Fruit fly (Drosophila melanogaster) whole organism, embryonic: Measurements from ENCODE around the gene vkg.

Source experiments
- Atf6 ChIP-seq: fragments of 200-800 bp; sonication (Bioruptor generic); IDR thresholded peaks from 2 replicates; pipeline ENCODE4 v1.3.6; 2022; ENCODE audit warnings: missing biosample characterization, missing genetic modification characterization
- CG11504 ChIP-seq: fragments of 200-800 bp; sonication (Bioruptor generic); optimal IDR thresholded peaks from 3 replicates; lab custom pipeline; 2019; ENCODE audit warnings: missing biosample characterization, mild to moderate bottlenecking, missing genetic modification characterization, moderate library complexity
- CG14441 ChIP-seq: fragments of 200-800 bp; sonication (Bioruptor generic); IDR thresholded peaks from 2 replicates; pipeline ENCODE4 v1.3.6; 2022; ENCODE audit warnings: missing biosample characterization, missing genetic modification characterization
- CG14860 ChIP-seq: fragments of 200-800 bp; sonication (Bioruptor generic); IDR thresholded peaks from 3 replicates; pipeline ENCODE4 v1.3.6; 2022; ENCODE audit warnings: missing biosample characterization, missing genetic modification characterization; ENCODE audit not compliant: partially characterized antibody
- CG30431 ChIP-seq: fragments of 200-800 bp; sonication (Bioruptor generic); optimal IDR thresholded peaks from 2 replicates; lab custom pipeline; 2017; ENCODE audit warnings: missing biosample characterization, missing genetic modification characterization
- CG3407 ChIP-seq: fragments of 200-800 bp; sonication (Bioruptor generic); optimal IDR thresholded peaks from 2 replicates; lab custom pipeline; 2018; ENCODE audit warnings: missing biosample characterization, mild to moderate bottlenecking, missing genetic modification characterization
- CG3726 ChIP-seq: fragments of 200-800 bp; sonication (Bioruptor generic); IDR thresholded peaks from 3 replicates; pipeline ENCODE4, ENCODE4 v1.3.6; 2022; ENCODE audit warnings: missing biosample characterization, missing genetic modification characterization
- CG3838 ChIP-seq: fragments of 200-800 bp; sonication (Bioruptor generic); optimal IDR thresholded peaks from 3 replicates; lab custom pipeline; 2016; ENCODE audit warnings: missing biosample characterization, missing genetic modification characterization
- CG3995 ChIP-seq: fragments of 200-800 bp; sonication (Bioruptor generic); optimal IDR thresholded peaks from 3 replicates; lab custom pipeline; 2016; ENCODE audit warnings: missing biosample characterization, missing genetic modification characterization
- CG4617 ChIP-seq: fragments of 200-800 bp; sonication (Bioruptor generic); optimal IDR thresholded peaks from 3 replicates; lab custom pipeline; 2016; ENCODE audit warnings: missing biosample characterization, missing genetic modification characterization, borderline replicate concordance
- CG4707 ChIP-seq: fragments of 200-800 bp; sonication (Bioruptor generic); optimal IDR thresholded peaks from 2 replicates; lab custom pipeline; 2018; ENCODE audit warnings: missing biosample characterization, mild to moderate bottlenecking, missing genetic modification characterization, moderate library complexity
- CG8478 ChIP-seq: fragments of >200 bp; optimal IDR thresholded peaks from 2 replicates; lab custom pipeline; 2018
- CG8944 ChIP-seq: fragments of 200-800 bp; sonication (Bioruptor generic); optimal IDR thresholded peaks from 3 replicates; lab custom pipeline; 2016; ENCODE audit warnings: missing biosample characterization, missing genetic modification characterization
- Doc2 ChIP-seq: fragments of 200-800 bp; sonication (Bioruptor generic); IDR thresholded peaks from 2 replicates; pipeline ENCODE4 v1.3.6; 2022; ENCODE audit warnings: missing biosample characterization, missing genetic modification characterization
- Doc3 ChIP-seq: fragments of 200-800 bp; sonication (Bioruptor generic); IDR thresholded peaks from 3 replicates; pipeline ENCODE4 v1.3.6; 2022; ENCODE audit warnings: missing biosample characterization, missing genetic modification characterization; ENCODE audit not compliant: partially characterized antibody
- GATAe ChIP-seq: fragments of 200-800 bp; sonication (Bioruptor generic); conservative IDR thresholded peaks from 2 replicates; pipeline ENCODE4 v1.3.6; 2022; ENCODE audit warnings: missing biosample characterization, missing genetic modification characterization
- H2.0 ChIP-seq: fragments of 200-800 bp; sonication (Bioruptor generic); IDR thresholded peaks from 2 replicates; pipeline ENCODE4 v1.3.6; 2022; ENCODE audit warnings: missing biosample characterization, missing genetic modification characterization
- Lhr ChIP-seq: fragments of 200-800 bp; sonication (Bioruptor generic); optimal IDR thresholded peaks from 3 replicates; lab custom pipeline; 2017; ENCODE audit warnings: mild to moderate bottlenecking, missing biosample characterization, missing genetic modification reagents, missing genetic modification characterization
- Lpt ChIP-seq: fragments of >200 bp; optimal IDR thresholded peaks from 2 replicates; lab custom pipeline; 2018; ENCODE audit warnings: missing biosample characterization, missing genetic modification characterization
- MESR4 ChIP-seq: fragments of 200-800 bp; sonication (Bioruptor generic); optimal IDR thresholded peaks from 2 replicates; lab custom pipeline; 2018; ENCODE audit warnings: missing biosample characterization, mild to moderate bottlenecking, missing genetic modification characterization, moderate library complexity
- NC2α ChIP-seq: fragments of 200-800 bp; sonication (Bioruptor generic); optimal IDR thresholded peaks from 2 replicates; lab custom pipeline; 2016; ENCODE audit warnings: missing biosample characterization, missing genetic modification characterization
- Nf-YB ChIP-seq: fragments of 200-800 bp; sonication (Bioruptor generic); optimal IDR thresholded peaks from 3 replicates; lab custom pipeline; 2019; ENCODE audit warnings: missing biosample characterization, mild to moderate bottlenecking, missing genetic modification characterization, moderate library complexity
- NfI ChIP-seq: fragments of 200-800 bp; sonication (Bioruptor generic); optimal IDR thresholded peaks from 3 replicates; lab custom pipeline; 2018; ENCODE audit warnings: missing biosample characterization, mild to moderate bottlenecking, missing genetic modification characterization, moderate library complexity
- Sox100B ChIP-seq: fragments of 200-800 bp; sonication (Bioruptor generic); optimal IDR thresholded peaks from 3 replicates; lab custom pipeline; 2018; ENCODE audit warnings: missing biosample characterization, mild to moderate bottlenecking, missing genetic modification characterization
- Sox102F ChIP-seq: fragments of 200-800 bp; sonication (Bioruptor generic); optimal IDR thresholded peaks from 2 replicates; lab custom pipeline; 2018; ENCODE audit warnings: missing biosample characterization, mild to moderate bottlenecking, missing genetic modification characterization, moderate library complexity
- Vsx1 ChIP-seq: fragments of 200-800 bp; sonication (Bioruptor generic); optimal IDR thresholded peaks from 2 replicates; lab custom pipeline; 2017; ENCODE audit warnings: missing biosample characterization, mild to moderate bottlenecking, missing genetic modification characterization, missing genetic modification reagents
- ara ChIP-seq: fragments of 200-800 bp; sonication (Bioruptor generic); IDR thresholded peaks from 2 replicates; pipeline ENCODE4 v1.3.6; 2022; ENCODE audit warnings: missing biosample characterization, missing genetic modification characterization
- bbx ChIP-seq: fragments of 200-800 bp; sonication (Bioruptor generic); IDR thresholded peaks from 2 replicates; pipeline ENCODE4 v1.3.6; 2022; ENCODE audit warnings: missing biosample characterization, missing genetic modification characterization; ENCODE audit not compliant: partially characterized antibody
- bigmax ChIP-seq: fragments of 200-800 bp; sonication (Bioruptor generic); optimal IDR thresholded peaks from 2 replicates; lab custom pipeline; 2018; ENCODE audit warnings: missing biosample characterization, mild to moderate bottlenecking, missing genetic modification characterization
- bowl ChIP-seq: fragments of 200-800 bp; sonication (Bioruptor generic); IDR thresholded peaks from 2 replicates; pipeline ENCODE4 v1.3.6; 2022; ENCODE audit warnings: missing biosample characterization, missing genetic modification characterization
- br ChIP-seq: fragments of >200 bp; optimal IDR thresholded peaks from 2 replicates; lab custom pipeline; 2017
- dmrt99B ChIP-seq: fragments of 200-800 bp; sonication (Bioruptor generic); optimal IDR thresholded peaks from 2 replicates; lab custom pipeline; 2018; ENCODE audit warnings: missing biosample characterization, mild to moderate bottlenecking, missing genetic modification characterization, moderate library complexity
- ems ChIP-seq: fragments of 200-800 bp; sonication (Bioruptor generic); optimal IDR thresholded peaks from 3 replicates; lab custom pipeline; 2016; ENCODE audit warnings: missing biosample characterization, missing genetic modification characterization
- gcm ChIP-seq: fragments of 200-800 bp; sonication (Bioruptor generic); optimal IDR thresholded peaks from 2 replicates; lab custom pipeline; 2019; ENCODE audit warnings: missing biosample characterization, mild to moderate bottlenecking, missing genetic modification characterization, moderate library complexity
- grn ChIP-seq: fragments of 200-800 bp; sonication (Bioruptor generic); optimal IDR thresholded peaks from 3 replicates; lab custom pipeline; 2017; ENCODE audit warnings: missing biosample characterization, missing genetic modification characterization
- ham ChIP-seq: fragments of 200-800 bp; sonication (Bioruptor generic); IDR thresholded peaks from 2 replicates; pipeline ENCODE4 v1.3.6; 2022; ENCODE audit warnings: missing biosample characterization, missing genetic modification characterization
- hb ChIP-seq: fragments of 200-800 bp; sonication (Bioruptor generic); IDR thresholded peaks from 3 replicates; pipeline ENCODE4 v1.3.6; 2022; ENCODE audit warnings: missing biosample characterization, missing genetic modification characterization; ENCODE audit not compliant: partially characterized antibody
- her ChIP-seq: fragments of 200-800 bp; sonication (Bioruptor generic); optimal IDR thresholded peaks from 2 replicates; lab custom pipeline; 2016; ENCODE audit warnings: missing biosample characterization, missing genetic modification characterization
- klu ChIP-seq: fragments of 200-800 bp; sonication (Bioruptor generic); IDR thresholded peaks from 2 replicates; pipeline ENCODE4 v1.3.6; 2022; ENCODE audit warnings: missing biosample characterization, missing genetic modification characterization
- knrl ChIP-seq: fragments of 200-800 bp; sonication (Bioruptor generic); IDR thresholded peaks from 3 replicates; pipeline ENCODE4 v1.3.6; 2022; ENCODE audit warnings: missing biosample characterization, missing genetic modification characterization; ENCODE audit not compliant: partially characterized antibody
- lilli ChIP-seq: fragments of 200-800 bp; sonication (Bioruptor generic); optimal IDR thresholded peaks from 3 replicates; lab custom pipeline; 2016; ENCODE audit warnings: missing biosample characterization, missing genetic modification characterization
- mam ChIP-seq: fragments of 200-800 bp; sonication (Bioruptor generic); optimal IDR thresholded peaks from 3 replicates; lab custom pipeline; 2016; ENCODE audit warnings: missing biosample characterization, missing genetic modification characterization
- pros ChIP-seq: fragments of 200-800 bp; sonication (Bioruptor generic); optimal IDR thresholded peaks from 3 replicates; lab custom pipeline; 2019; ENCODE audit warnings: missing biosample characterization, mild to moderate bottlenecking, missing genetic modification characterization, moderate library complexity
- pum ChIP-seq: fragments of 200-800 bp; sonication (Bioruptor generic); optimal IDR thresholded peaks from 2 replicates; lab custom pipeline; 2016; ENCODE audit warnings: missing biosample characterization, missing genetic modification characterization
- salm ChIP-seq: fragments of 200-800 bp; sonication (Bioruptor generic); optimal IDR thresholded peaks from 2 replicates; lab custom pipeline; 2018; ENCODE audit warnings: missing biosample characterization, mild to moderate bottlenecking, missing genetic modification characterization
- sisA ChIP-seq: fragments of 200-800 bp; sonication (Bioruptor generic); IDR thresholded peaks from 2 replicates; pipeline ENCODE4 v1.3.6; 2022; ENCODE audit warnings: missing biosample characterization, missing genetic modification characterization
- slbo ChIP-seq: fragments of 200-800 bp; sonication (Bioruptor generic); IDR thresholded peaks from 2 replicates; pipeline ENCODE4 v1.3.6; 2022; ENCODE audit warnings: missing biosample characterization, missing genetic modification characterization
- sr ChIP-seq: fragments of 200-800 bp; sonication (Bioruptor generic); IDR thresholded peaks from 3 replicates; pipeline ENCODE4 v1.3.6; 2022; ENCODE audit warnings: missing biosample characterization, missing genetic modification characterization
- trh ChIP-seq: fragments of 200-800 bp; sonication (Bioruptor generic); optimal IDR thresholded peaks from 2 replicates; lab custom pipeline; 2016; ENCODE audit warnings: missing biosample characterization, missing genetic modification characterization
- unc-4 ChIP-seq: fragments of 200-800 bp; sonication (Bioruptor generic); IDR thresholded peaks from 2 replicates; pipeline ENCODE4 v1.3.6; 2022; ENCODE audit warnings: missing biosample characterization, missing genetic modification characterization; ENCODE audit not compliant: partially characterized antibody

vkg gene

DNA sequence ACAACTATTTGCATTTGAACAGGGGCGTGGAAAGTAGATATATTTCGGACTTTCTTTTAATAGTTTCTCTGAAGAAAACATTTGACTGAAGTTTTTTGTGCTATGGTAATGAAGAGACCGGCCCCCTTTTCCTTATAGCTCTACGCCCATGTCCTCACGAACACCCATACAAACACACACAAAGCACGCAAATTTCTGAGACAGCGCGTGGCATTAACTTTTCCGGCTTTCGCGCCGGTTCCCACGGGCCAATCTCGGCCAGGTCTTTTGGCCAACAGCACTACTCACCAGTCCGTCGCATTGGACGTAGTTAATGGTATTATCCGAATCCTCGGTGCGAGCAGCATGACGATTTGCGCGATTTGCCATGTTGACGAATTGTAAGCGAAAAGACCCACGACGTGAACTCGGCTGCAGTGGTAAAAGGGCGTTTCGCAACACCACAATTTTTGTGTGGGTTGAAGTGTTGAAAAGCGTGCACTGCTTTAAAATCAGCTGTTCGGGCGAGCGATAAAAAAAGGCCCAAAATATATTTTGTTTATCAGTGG is 24.4 kb upstream of the vkg start, which contains the start of gene senju (continued):
- TF ChIP-seq salm (peak; percentile 47), CG30431 (GFP tag; lab: Kevin White, UChicago) (peak; percentile 72), Vsx1 (peak; percentile 19), ems (GFP tag; lab: Kevin White, UChicago) (peak; percentile 80), CG4617 (GFP tag; lab: Kevin White, UChicago) (peak; percentile 95), grn (GFP tag; lab: Kevin White, UChicago) (peak; percentile 48), Lhr (GFP tag; lab: Kevin White, UChicago) (peak; percentile 63), sr (GFP tag; lab: Robert Waterston, UW) (peak; percentile 88), gcm (GFP tag; lab: Kevin White, UChicago) (peak; percentile 41), hb (no peak), unc-4 (GFP tag; lab: Robert Waterston, UW) (peak; percentile 32; the same call in 1 of the 2 replicates), dmrt99B (tag; lab: Kevin White, UChicago) (peak; percentile 78), pros (GFP tag; lab: Kevin White, UChicago) (peak; percentile 20), trh (GFP tag; lab: Kevin White, UChicago) (peak; percentile 21), H2.0 (GFP tag; lab: Robert Waterston, UW) (peak; percentile 70), mam (GFP tag; lab: Kevin White, UChicago) (peak; percentile 86), bowl (GFP tag; lab: Robert Waterston, UW) (peak; percentile 49), Nf-YB (GFP tag; lab: Kevin White, UChicago) (peak; percentile 58), pum (GFP tag; lab: Kevin White, UChicago) (peak; percentile 83), Atf6 (GFP tag; lab: Robert Waterston, UW) (peak; percentile 80), CG11504 (tag; lab: Kevin White, UChicago) (peak; percentile 76), lilli (GFP tag; lab: Kevin White, UChicago) (peak; percentile 94), bigmax (GFP tag; lab: Kevin White, UChicago) (peak; percentile 30), Doc2 (GFP tag; lab: Robert Waterston, UW) (no peak), CG4707 (GFP tag; lab: Kevin White, UChicago) (peak; percentile 65), ara (GFP tag; lab: Robert Waterston, UW) (peak; percentile 79), bbx (GFP tag; lab: Robert Waterston, UW) (peak; percentile 35; the same call in 1 of the 2 replicates), CG3726 (peak; percentile 69; the same call in 2 of the 3 replicates), MESR4 (GFP tag; lab: Kevin White, UChicago) (peak; percentile 99), Sox102F (peak; percentile 80), NfI (GFP tag; lab: Kevin White, UChicago) (peak; percentile 79), CG3995 (GFP tag; lab: Kevin White, UChicago) (peak; percentile 56), slbo (GFP tag; lab: Robert Waterston, UW) (peak; percentile 83), Lpt (GFP tag; lab: Kevin White, UChicago) (no peak), NC2α (GFP tag; lab: Kevin White, UChicago) (peak; percentile 66), CG14441 (GFP tag; lab: Robert Waterston, UW) (peak; percentile 83), her (peak; percentile 91), CG3838 (GFP tag; lab: Kevin White, UChicago) (peak; percentile 33), klu (GFP tag; lab: Robert Waterston, UW) (peak; percentile 41; the same call in 1 of the 2 replicates), CG14860 (GFP tag; lab: Robert Waterston, UW) (peak; percentile 47; the same call in 1 of the 3 replicates), sisA (GFP tag; lab: Robert Waterston, UW) (peak; percentile 75), CG3407 (GFP tag; lab: Kevin White, UChicago) (peak; percentile 66), Doc3 (GFP tag; lab: Robert Waterston, UW) (no peak), knrl (GFP tag; lab: Robert Waterston, UW) (peak; percentile 27; the same call in 1 of the 3 replicates), CG8478 (lab: Kevin White, UChicago) (no peak), br (no peak), CG8944 (peak; percentile 93), ham (GFP tag; lab: Robert Waterston, UW) (peak; percentile 40; the same call in 1 of the 2 replicates), GATAe (GFP tag; lab: Robert Waterston, UW) (no peak; the same call in 1 of the 2 replicates), Sox100B (GFP tag; lab: Kevin White, UChicago) (peak; percentile 69)
